Worm (Caenorhabditis elegans): ENCODE data around the gene srx-117.

srx-117 gene

DNA sequence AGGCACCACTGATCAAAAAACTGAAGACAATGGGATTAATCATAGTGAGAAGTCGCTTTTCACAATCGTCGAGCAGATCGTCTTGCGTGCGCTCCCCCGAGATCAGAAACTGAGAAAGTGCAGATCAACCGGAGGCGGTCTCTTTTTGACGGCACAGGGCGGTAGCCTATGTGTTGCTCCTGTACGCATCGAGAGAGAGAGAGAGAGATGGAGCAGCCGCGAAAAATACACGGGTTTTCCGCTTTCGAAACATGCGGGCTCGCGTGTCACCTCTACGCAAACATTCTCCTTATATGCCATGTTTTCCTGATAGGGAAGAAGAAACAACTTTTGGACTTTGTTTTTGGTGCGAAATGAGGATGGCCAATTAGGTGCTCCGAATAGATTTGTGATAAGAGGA, 31.2 kb upstream of the srx-117 start, which contains the start of gene lrpc-1:
TSS of gene lrpc-1 (minus strand) at position 101 of the 400 bp plus-strand sequence.
- TF ChIP-seq snpc-3.4 (tag; optimal IDR thresholded peaks at IDR 0.05) = no peak
- no peak for TF ChIP-seq zfh-2 (GFP tag; conservative IDR thresholded peaks at IDR 0.05)
- TF ChIP-seq athp-1 (tag; optimal IDR thresholded peaks at IDR 0.05) = no peak
- no peak for TF ChIP-seq bed-2 (GFP tag; IDR thresholded peaks at IDR 0.05)
- no peak for TF ChIP-seq F39B2.1 (GFP tag; IDR thresholded peaks at IDR 0.05)
- TF ChIP-seq somi-1 (GFP tag; optimal IDR thresholded peaks at IDR 0.05) = no peak
- no peak for TF ChIP-seq hmg-20 (GFP tag; IDR thresholded peaks at IDR 0.05)
- no peak for TF ChIP-seq ceh-40 (GFP tag; IDR thresholded peaks at IDR 0.05)
- no peak for TF ChIP-seq Y95B8A.8 (GFP tag; IDR thresholded peaks at IDR 0.05)
- no peak for TF ChIP-seq nfyb-1 (GFP tag; IDR thresholded peaks at IDR 0.05)
- TF ChIP-seq D2030.7 (GFP tag; IDR thresholded peaks at IDR 0.05) = no peak
- no peak for TF ChIP-seq repo-1 (tag; optimal IDR thresholded peaks at IDR 0.05)
- no peak for TF ChIP-seq F37B4.10 (GFP tag; IDR thresholded peaks at IDR 0.05)
- TF ChIP-seq ztf-25 (GFP tag; IDR thresholded peaks at IDR 0.05) = no peak
- TF ChIP-seq lin-40 (tag; optimal IDR thresholded peaks at IDR 0.05) = no peak
- TF ChIP-seq B0336.3 (GFP tag; IDR thresholded peaks at IDR 0.05) = no peak
- no peak for TF ChIP-seq madf-3 (GFP tag; IDR thresholded peaks at IDR 0.05)
- no peak for TF ChIP-seq F52B5.7 (tag; optimal IDR thresholded peaks at IDR 0.05)

DNA sequence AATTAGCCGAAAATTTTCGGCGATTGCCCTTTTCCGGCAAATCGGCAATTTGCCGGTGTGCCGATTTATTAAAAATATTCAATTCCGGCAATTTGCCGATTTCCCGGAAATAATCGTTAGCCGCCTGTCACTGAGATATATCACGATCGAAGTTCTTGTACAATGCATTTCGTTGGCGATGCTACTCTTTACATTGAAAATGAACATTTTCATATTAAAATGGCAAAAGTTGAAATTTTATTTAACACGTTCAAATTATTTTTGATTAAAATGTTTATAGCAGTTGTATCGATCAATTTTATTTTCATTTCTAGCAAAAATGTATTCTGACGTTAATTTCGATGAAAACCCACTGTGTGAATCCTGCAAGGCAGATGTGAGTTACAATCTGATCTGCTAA, 29.5 kb upstream of the srx-117 start, which contains the start of gene M03E7.3:
TSS of gene M03E7.3 (plus strand) at position 301 of the 400 bp plus-strand sequence.
- no peak for TF ChIP-seq C17E4.6 (GFP tag; IDR thresholded peaks at IDR 0.05)
- no peak for TF ChIP-seq attf-6 (GFP tag; IDR thresholded peaks at IDR 0.05)
- no peak for TF ChIP-seq egrh-3 (GFP tag; IDR thresholded peaks at IDR 0.05)
- TF ChIP-seq F52B5.7 (tag; optimal IDR thresholded peaks at IDR 0.05) = no peak
- TF ChIP-seq Y67H2A.10 (GFP tag; conservative IDR thresholded peaks at IDR 0.05) = no peak

DNA sequence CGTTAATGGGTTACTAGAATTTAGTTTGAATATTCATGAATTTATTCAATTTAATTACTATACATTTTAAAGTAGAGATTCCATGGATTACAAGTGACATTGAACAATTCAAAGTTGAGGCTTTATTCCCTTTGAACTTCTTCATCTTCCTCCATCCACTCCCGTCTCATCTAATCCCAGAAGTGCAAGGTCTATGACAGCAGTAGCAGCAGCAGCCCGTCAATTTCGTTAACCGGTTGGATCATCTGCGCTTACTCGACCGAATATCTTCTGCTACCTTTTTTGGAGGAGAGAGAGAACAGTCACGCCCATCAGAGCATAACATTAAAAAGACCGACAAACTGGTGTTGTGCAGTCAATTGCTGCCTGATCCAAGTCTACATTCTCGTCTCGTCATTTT, 27.0 kb upstream of the srx-117 start, which contains the start of gene M03E7.2:
TSS of gene M03E7.2 (plus strand) at position 301 of the 400 bp plus-strand sequence.
- TF ChIP-seq F37B4.10 (GFP tag; IDR thresholded peaks at IDR 0.05) = no peak

DNA sequence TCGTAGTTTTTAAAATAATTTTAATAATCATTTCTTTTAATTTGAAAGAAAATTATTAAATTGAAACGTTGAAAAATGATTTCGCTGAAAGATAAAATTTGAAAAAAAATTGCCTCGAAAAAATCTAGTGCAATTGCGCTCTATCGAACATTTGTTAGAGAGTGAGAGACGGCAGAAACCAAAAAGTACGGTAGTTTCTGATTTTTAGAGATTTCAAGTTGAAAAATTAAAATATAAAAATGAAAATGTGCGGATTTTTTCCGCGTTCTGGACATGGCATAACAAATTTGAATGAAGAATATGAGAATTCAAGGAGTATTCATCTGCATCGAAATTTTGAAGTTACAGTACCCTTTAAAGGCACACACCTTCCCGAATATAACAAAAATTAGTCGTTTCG, 24.9 kb upstream of the srx-117 start:
- no peak for TF ChIP-seq sptf-2 (GFP tag; optimal IDR thresholded peaks at IDR 0.05)
- TF ChIP-seq ama-1 (optimal IDR thresholded peaks at IDR 0.05) = no peak
- TF ChIP-seq ama-1 (GFP tag; optimal IDR thresholded peaks at IDR 0.05) = no peak
- peak; percentile 89 for TF ChIP-seq lsl-1 (GFP tag; optimal IDR thresholded peaks at IDR 0.05)
- TF ChIP-seq tbp1 (GFP tag; optimal IDR thresholded peaks at IDR 0.05) = peak; percentile 31
- peak; percentile 72 for TF ChIP-seq ceh-91 (GFP tag; IDR thresholded peaks at IDR 0.05)
- TF ChIP-seq F33H1.4 (GFP tag; IDR thresholded peaks at IDR 0.05) = peak; percentile 58; the same call in 1 of the 2 replicates
- TF ChIP-seq snpc-4 (GFP tag; optimal IDR thresholded peaks at IDR 0.05) = no peak
- peak in 1 of 4 experiments; percentile 7 for TF ChIP-seq snpc-4 (tag; optimal IDR thresholded peaks at IDR 0.05)
- no peak for TF ChIP-seq Y67H2A.10 (GFP tag; conservative IDR thresholded peaks at IDR 0.05)
- peak; percentile 67 for TF ChIP-seq D2030.7 (GFP tag; IDR thresholded peaks at IDR 0.05)
- no peak; the same call in 1 of the 2 replicates for TF ChIP-seq dox-1 (GFP tag; IDR thresholded peaks at IDR 0.05)
- no peak for TF ChIP-seq nfyb-1 (GFP tag; IDR thresholded peaks at IDR 0.05)
- TF ChIP-seq K12H6.12 (tag; optimal IDR thresholded peaks at IDR 0.05) = no peak
- no peak for TF ChIP-seq mel-28 (tag; optimal IDR thresholded peaks at IDR 0.05; ENCODE audit: borderline replicate concordance)
- TF ChIP-seq akir-1 (GFP tag; optimal IDR thresholded peaks at IDR 0.05) = no peak
- TF ChIP-seq lin-54 (GFP tag; optimal IDR thresholded peaks at IDR 0.05) = peak; percentile 58
- peak; percentile 63 for TF ChIP-seq madf-6 (GFP tag; IDR thresholded peaks at IDR 0.05)
- peak; percentile 47 for TF ChIP-seq efl-1 (GFP tag; optimal IDR thresholded peaks at IDR 0.05)
- peak; percentile 22; the same call in 1 of the 2 replicates for TF ChIP-seq madf-8 (GFP tag; conservative IDR thresholded peaks at IDR 0.05)
- peak; percentile 52 for TF ChIP-seq xnd-1 (tag; optimal IDR thresholded peaks at IDR 0.05)
- TF ChIP-seq mcd-1 (GFP tag; IDR thresholded peaks at IDR 0.05) = peak; percentile 86
- TF ChIP-seq C17E4.6 (GFP tag; IDR thresholded peaks at IDR 0.05) = no peak
- no peak for TF ChIP-seq lsy-27 (tag; optimal IDR thresholded peaks at IDR 0.05; ENCODE audit: borderline replicate concordance, insufficient read depth)
- TF ChIP-seq ztf-28 (GFP tag; IDR thresholded peaks at IDR 0.05) = no peak
- TF ChIP-seq athp-1 (tag; optimal IDR thresholded peaks at IDR 0.05) = no peak
- no peak for TF ChIP-seq nhr-90 (tag; optimal IDR thresholded peaks at IDR 0.05)
